Fruit fly (Drosophila melanogaster) whole organism, embryonic: ENCODE results near the gene CG7878.
A peak's percentile ranks its signal among the peaks of the same experiment; 100 is the strongest.

Source experiments
- Adf1 ChIP-seq: fragments of 200-800 bp; sonication (Bioruptor generic); IDR thresholded peaks from 2 replicates; pipeline ENCODE4 v1.3.6; 2022; ENCODE audit warnings: missing biosample characterization, missing genetic modification characterization
- CG10274 ChIP-seq: fragments of 200-800 bp; sonication (Bioruptor generic); optimal IDR thresholded peaks from 3 replicates; lab custom pipeline; 2017; ENCODE audit warnings: missing biosample characterization, mild to moderate bottlenecking, missing genetic modification characterization
- CG10565 ChIP-seq: fragments of 200-800 bp; sonication (Bioruptor generic); optimal IDR thresholded peaks from 3 replicates; lab custom pipeline; 2016; ENCODE audit warnings: missing biosample characterization, mild to moderate bottlenecking, missing genetic modification characterization
- CG12155 ChIP-seq: fragments of 200-800 bp; sonication (Bioruptor generic); optimal IDR thresholded peaks from 3 replicates; lab custom pipeline; 2016; ENCODE audit warnings: missing biosample characterization, missing genetic modification characterization
- CG12659 ChIP-seq: fragments of 200-800 bp; sonication (Bioruptor generic); optimal IDR thresholded peaks from 3 replicates; lab custom pipeline; 2017; ENCODE audit warnings: mild to moderate bottlenecking, missing biosample characterization, missing genetic modification reagents, missing genetic modification characterization
- CG14710 ChIP-seq: fragments of 200-800 bp; sonication (Bioruptor generic); optimal IDR thresholded peaks from 3 replicates; lab custom pipeline; 2019; ENCODE audit warnings: missing biosample characterization, mild to moderate bottlenecking, missing genetic modification characterization, moderate library complexity
- CG15601 ChIP-seq: fragments of 200-800 bp; sonication (Bioruptor generic); optimal IDR thresholded peaks from 3 replicates; lab custom pipeline; 2019; ENCODE audit warnings: missing biosample characterization, mild to moderate bottlenecking, missing genetic modification characterization, moderate library complexity
- CG17912 ChIP-seq: fragments of 200-800 bp; sonication (Bioruptor generic); optimal IDR thresholded peaks from 2 replicates; lab custom pipeline; 2018; ENCODE audit warnings: missing biosample characterization, mild to moderate bottlenecking, missing genetic modification characterization
- CG1792 ChIP-seq: fragments of 200-800 bp; sonication (Bioruptor generic); optimal IDR thresholded peaks from 2 replicates; lab custom pipeline; 2016; ENCODE audit warnings: missing biosample characterization, missing genetic modification characterization
- CG31388 ChIP-seq: fragments of 200-800 bp; sonication (Bioruptor generic); optimal IDR thresholded peaks from 2 replicates; lab custom pipeline; 2016; ENCODE audit warnings: missing biosample characterization, missing genetic modification characterization
- CG34422 ChIP-seq: fragments of 200-800 bp; sonication (Bioruptor generic); IDR thresholded peaks from 3 replicates; pipeline ENCODE4 v1.3.6; 2022; ENCODE audit warnings: missing biosample characterization, missing genetic modification characterization
- CG7839 ChIP-seq: fragments of 200-800 bp; sonication (Bioruptor generic); optimal IDR thresholded peaks from 3 replicates; lab custom pipeline; 2018; ENCODE audit warnings: missing biosample characterization, mild to moderate bottlenecking, missing genetic modification characterization, moderate library complexity
- CG9215 ChIP-seq: fragments of 200-800 bp; sonication (Bioruptor generic); IDR thresholded peaks from 2 replicates; pipeline ENCODE4 v1.3.6; 2022; ENCODE audit warnings: missing biosample characterization, missing genetic modification characterization
- CoRest ChIP-seq: fragments of 200-800 bp; sonication (Bioruptor generic); optimal IDR thresholded peaks from 3 replicates; lab custom pipeline; 2018; ENCODE audit warnings: missing biosample characterization, mild to moderate bottlenecking, missing genetic modification characterization, moderate library complexity
- Deaf1 ChIP-seq: fragments of 200-800 bp; optimal IDR thresholded peaks from 3 replicates; lab custom pipeline; 2019; ENCODE audit warnings: missing biosample characterization, mild to moderate bottlenecking, missing genetic modification characterization, moderate library complexity
- Fer2 ChIP-seq: fragments of 200-800 bp; sonication (Bioruptor generic); optimal IDR thresholded peaks from 2 replicates; lab custom pipeline; 2018; ENCODE audit warnings: missing biosample characterization, mild to moderate bottlenecking, missing genetic modification characterization, moderate library complexity
- Fer3 ChIP-seq: fragments of 200-800 bp; sonication (Bioruptor generic); optimal IDR thresholded peaks from 2 replicates; lab custom pipeline; 2018; ENCODE audit warnings: missing biosample characterization, mild to moderate bottlenecking, missing genetic modification characterization, moderate library complexity
- Gsc ChIP-seq: fragments of 200-800 bp; sonication (Bioruptor generic); IDR thresholded peaks from 2 replicates; pipeline ENCODE4 v1.3.6; 2022; ENCODE audit warnings: missing biosample characterization, missing genetic modification characterization
- HLH3B ChIP-seq: fragments of 200-800 bp; sonication (Bioruptor generic); IDR thresholded peaks from 2 replicates; pipeline ENCODE4 v1.3.6; 2022; ENCODE audit warnings: missing biosample characterization, missing genetic modification characterization
- HmgD ChIP-seq: fragments of 200-800 bp; sonication (Bioruptor generic); optimal IDR thresholded peaks from 3 replicates; lab custom pipeline; 2016; ENCODE audit warnings: missing biosample characterization, missing genetic modification characterization
- Hr3 ChIP-seq: fragments of 200-800 bp; sonication (Bioruptor generic); optimal IDR thresholded peaks from 3 replicates; lab custom pipeline; 2016; ENCODE audit warnings: missing biosample characterization, missing genetic modification characterization
- MTF-1 ChIP-seq: fragments of 200-800 bp; sonication (Bioruptor generic); optimal IDR thresholded peaks from 2 replicates; lab custom pipeline; 2018; ENCODE audit warnings: missing biosample characterization, mild to moderate bottlenecking, missing genetic modification characterization, borderline replicate concordance
- Mad ChIP-seq: fragments of 200-800 bp; sonication (Bioruptor generic); optimal IDR thresholded peaks from 2 replicates; lab custom pipeline; 2016; ENCODE audit warnings: missing biosample characterization, missing genetic modification characterization
- Neu2 ChIP-seq: fragments of 200-800 bp; sonication (Bioruptor generic); optimal IDR thresholded peaks from 3 replicates; lab custom pipeline; 2016; ENCODE audit warnings: missing biosample characterization, missing genetic modification characterization, borderline replicate concordance
- Pdp1 ChIP-seq, 2 experiments: fragments of 200-800 bp; sonication (Bioruptor generic); optimal IDR thresholded peaks; 3 replicates each; lab custom pipeline; 2016; ENCODE audit warnings: missing biosample characterization in 2 of 2, missing genetic modification characterization in 2 of 2, mild to moderate bottlenecking in 1 of 2, moderate library complexity in 1 of 2
- Spps ChIP-seq: fragments of 200-800 bp; sonication (Bioruptor generic); optimal IDR thresholded peaks from 2 replicates; lab custom pipeline; 2018; ENCODE audit warnings: missing biosample characterization, mild to moderate bottlenecking, missing genetic modification characterization
- ab ChIP-seq: fragments of 200-800 bp; sonication (Bioruptor generic); optimal IDR thresholded peaks from 2 replicates; lab custom pipeline; 2016; ENCODE audit warnings: missing biosample characterization, missing genetic modification characterization
- abd-A ChIP-seq: fragments of 200-800 bp; sonication (Bioruptor generic); optimal IDR thresholded peaks from 3 replicates; lab custom pipeline; 2019; ENCODE audit warnings: missing biosample characterization, mild to moderate bottlenecking, missing genetic modification characterization, moderate library complexity
- chif ChIP-seq, 2 experiments: fragments of 200-800 bp; sonication (Bioruptor generic); optimal IDR thresholded peaks; 3 replicates each; lab custom pipeline; 2016; ENCODE audit warnings: missing biosample characterization in 2 of 2, missing genetic modification characterization in 2 of 2
- chinmo ChIP-seq: fragments of 200-800 bp; sonication (Bioruptor generic); IDR thresholded peaks from 4 replicates; pipeline ENCODE4 v1.3.6; 2022; ENCODE audit warnings: missing biosample characterization, missing genetic modification characterization; ENCODE audit not compliant: partially characterized antibody
- dati ChIP-seq: fragments of 200-800 bp; sonication (Bioruptor generic); IDR thresholded peaks from 2 replicates; pipeline ENCODE4 v1.3.6; 2022; ENCODE audit warnings: missing biosample characterization, missing genetic modification characterization
- dimm ChIP-seq: fragments of 200-800 bp; sonication (Bioruptor generic); IDR thresholded peaks from 2 replicates; pipeline ENCODE4 v1.3.6; 2022; ENCODE audit warnings: missing biosample characterization, missing genetic modification characterization
- dm ChIP-seq: fragments of 200-800 bp; sonication (Bioruptor generic); optimal IDR thresholded peaks from 3 replicates; lab custom pipeline; 2016; ENCODE audit warnings: missing biosample characterization, missing genetic modification characterization
- dysf ChIP-seq: fragments of 200-800 bp; sonication (Bioruptor generic); IDR thresholded peaks from 3 replicates; pipeline ENCODE4 v1.3.6; 2022; ENCODE audit warnings: missing biosample characterization, missing genetic modification characterization
- fu2 ChIP-seq: fragments of 200-800 bp; sonication (Bioruptor generic); optimal IDR thresholded peaks from 2 replicates; lab custom pipeline; 2016; ENCODE audit warnings: missing biosample characterization, missing genetic modification characterization
- gce ChIP-seq: fragments of 200-800 bp; sonication (Bioruptor generic); IDR thresholded peaks from 3 replicates; pipeline ENCODE4 v1.3.6; 2022; ENCODE audit warnings: missing biosample characterization, missing genetic modification characterization
- gfzf ChIP-seq: fragments of 200-800 bp; sonication (Bioruptor generic); optimal IDR thresholded peaks from 2 replicates; lab custom pipeline; 2016; ENCODE audit warnings: missing biosample characterization, mild to moderate bottlenecking, missing genetic modification characterization, moderate library complexity
- gt ChIP-seq: fragments of 200-800 bp; sonication (Bioruptor generic); IDR thresholded peaks from 2 replicates; pipeline ENCODE4 v1.3.6; 2022; ENCODE audit warnings: missing biosample characterization, missing genetic modification characterization
- lmd ChIP-seq: fragments of 200-800 bp; sonication (Bioruptor generic); IDR thresholded peaks from 2 replicates; pipeline ENCODE4 v1.3.6; 2022; ENCODE audit warnings: missing biosample characterization, missing genetic modification characterization
- mirr ChIP-seq: fragments of 200-800 bp; sonication (Bioruptor generic); optimal IDR thresholded peaks from 3 replicates; lab custom pipeline; 2018; ENCODE audit warnings: missing biosample characterization, mild to moderate bottlenecking, missing genetic modification characterization
- nmo ChIP-seq: fragments of 200-800 bp; sonication (Bioruptor generic); optimal IDR thresholded peaks from 2 replicates; lab custom pipeline; 2018; ENCODE audit warnings: missing biosample characterization, mild to moderate bottlenecking, missing genetic modification characterization, moderate library complexity
- psq ChIP-seq: fragments of 200-800 bp; sonication (Bioruptor generic); optimal IDR thresholded peaks from 2 replicates; lab custom pipeline; 2017; ENCODE audit warnings: missing biosample characterization, missing genetic modification characterization
- repo ChIP-seq: fragments of 200-800 bp; sonication (Bioruptor generic); optimal IDR thresholded peaks from 2 replicates; lab custom pipeline; 2016; ENCODE audit warnings: missing biosample characterization, missing genetic modification characterization
- so ChIP-seq: fragments of 200-800 bp; sonication (Bioruptor generic); IDR thresholded peaks from 3 replicates; pipeline ENCODE4 v1.3.6; 2022; ENCODE audit warnings: missing biosample characterization, missing genetic modification characterization
- sob ChIP-seq: fragments of 200-800 bp; sonication (Bioruptor generic); IDR thresholded peaks from 2 replicates; pipeline ENCODE4 v1.3.6; 2022; ENCODE audit warnings: missing biosample characterization, missing genetic modification characterization
- sqz ChIP-seq: fragments of 200-800 bp; sonication (Bioruptor generic); optimal IDR thresholded peaks from 3 replicates; lab custom pipeline; 2018; ENCODE audit warnings: missing biosample characterization, mild to moderate bottlenecking, missing genetic modification characterization
- tio ChIP-seq: fragments of 200-800 bp; sonication (Bioruptor generic); optimal IDR thresholded peaks from 2 replicates; lab custom pipeline; 2017; ENCODE audit warnings: missing biosample characterization, missing genetic modification characterization, inconsistent platforms
- tna ChIP-seq: fragments of 200-800 bp; sonication (Bioruptor generic); IDR thresholded peaks from 2 replicates; pipeline ENCODE4 v1.3.6; 2022; ENCODE audit warnings: missing biosample characterization, missing genetic modification characterization; ENCODE audit not compliant: partially characterized antibody
- ttk ChIP-seq: fragments of 200-800 bp; sonication (Bioruptor generic); IDR thresholded peaks from 2 replicates; pipeline ENCODE4 v2.1.2; 2022; ENCODE audit warnings: missing biosample characterization, missing genetic modification characterization
- unpg ChIP-seq: fragments of 200-800 bp; sonication (Bioruptor generic); optimal IDR thresholded peaks from 3 replicates; lab custom pipeline; 2018; ENCODE audit warnings: missing biosample characterization, mild to moderate bottlenecking, missing genetic modification characterization, moderate library complexity

CG7878 gene

DNA sequence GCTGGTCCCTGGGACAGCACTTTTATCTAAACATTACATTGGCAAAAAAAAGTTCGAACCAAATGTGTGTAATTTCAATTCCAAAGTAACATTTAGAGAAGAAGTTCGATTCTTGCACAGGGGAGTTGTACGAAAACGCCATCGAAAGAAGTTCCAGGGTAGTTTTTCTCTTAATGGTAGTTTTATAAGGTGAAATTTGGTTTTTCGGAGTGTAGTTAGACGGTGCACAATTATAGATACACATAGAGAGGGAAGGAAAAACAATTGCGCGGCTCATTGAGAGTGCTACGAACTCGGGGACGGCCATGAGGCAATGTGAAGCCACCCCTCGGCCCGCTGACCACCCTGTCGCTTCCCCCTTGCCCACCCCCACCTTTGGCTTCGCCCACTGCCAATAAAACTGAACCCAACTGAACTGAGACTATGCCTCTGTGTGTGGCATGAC is 12.3 kb upstream of the CG7878 start (continued):
- TF ChIP-seq Neu2 (GFP tag; lab: Kevin White, UChicago) (no peak), Fer2 (tag; lab: Kevin White, UChicago) (no peak), CG12155 (GFP tag; lab: Kevin White, UChicago) (peak; percentile 7), ab (peak; percentile 36), fu2 (GFP tag; lab: Kevin White, UChicago) (peak; percentile 40), mirr (GFP tag; lab: Kevin White, UChicago) (no peak), dati (peak; percentile 57; the same call in 1 of the 2 replicates), HmgD (GFP tag; lab: Kevin White, UChicago) (no peak), CG10565 (GFP tag; lab: Kevin White, UChicago) (no peak), CG9215 (GFP tag; lab: Robert Waterston, UW) (peak; percentile 47; the same call in 1 of the 2 replicates), nmo (GFP tag; lab: Kevin White, UChicago) (peak; percentile 58), dimm (GFP tag; lab: Robert Waterston, UW) (no peak), gce (GFP tag; lab: Robert Waterston, UW) (0 out of 3 replicates have a peak, but pooled peaks have one; percentile 45), Mad (peak; percentile 53), tna (GFP tag; lab: Robert Waterston, UW) (no peak), psq (GFP tag; lab: Kevin White, UChicago) (no peak), CG34422 (GFP tag; lab: Robert Waterston, UW) (peak; percentile 63; the same call in 2 of the 3 replicates), repo (GFP tag; lab: Kevin White, UChicago) (peak; percentile 59), CG17912 (GFP tag; lab: Kevin White, UChicago) (no peak), Hr3 (GFP tag; lab: Kevin White, UChicago) (peak; percentile 52), sqz (GFP tag; lab: Kevin White, UChicago) (no peak), sob (GFP tag; lab: Robert Waterston, UW) (peak; percentile 72), CG14710 (tag; lab: Kevin White, UChicago) (peak; percentile 48), Adf1 (GFP tag; lab: Robert Waterston, UW) (peak; percentile 30; the same call in 1 of the 2 replicates), Fer3 (tag; lab: Kevin White, UChicago) (peak; percentile 75), ttk (peak; percentile 55; the same call in 1 of the 2 replicates), Gsc (GFP tag; lab: Robert Waterston, UW) (no peak), CG12659 (GFP tag; lab: Kevin White, UChicago) (peak; percentile 70), MTF-1 (GFP tag; lab: Kevin White, UChicago) (no peak), Spps (tag; lab: Kevin White, UChicago) (peak; percentile 33), gfzf (no peak), dm (GFP tag; lab: Kevin White, UChicago) (peak; percentile 39), CG15601 (tag; lab: Kevin White, UChicago) (peak; percentile 40), gt (GFP tag; lab: Robert Waterston, UW) (no peak), Pdp1 (GFP tag; optimal IDR thresholded peaks at IDR 0.05; lab: Kevin White, UChicago) (peak; percentile 45 to 46), HLH3B (GFP tag; lab: Robert Waterston, UW) (peak; percentile 63), CoRest (peak; percentile 73), CG1792 (peak; percentile 13), lmd (GFP tag; lab: Robert Waterston, UW) (peak; percentile 70), tio (GFP tag; lab: Kevin White, UChicago) (peak; percentile 62), abd-A (tag; lab: Kevin White, UChicago) (peak; percentile 49), unpg (peak; percentile 75), dysf (GFP tag; lab: Robert Waterston, UW) (peak; percentile 77), Deaf1 (tag; lab: Kevin White, UChicago) (peak; percentile 12), CG31388 (GFP tag; lab: Kevin White, UChicago) (no peak), chif (GFP tag; optimal IDR thresholded peaks at IDR 0.05; lab: Kevin White, UChicago) (peak; percentile 58 to 59), chinmo (peak; percentile 37; the same call in 1 of the 4 replicates), CG10274 (no peak), CG7839 (tag; lab: Kevin White, UChicago) (peak; percentile 70), so (0 out of 3 replicates have a peak, but pooled peaks have one; percentile 53)
